Fruit fly (Drosophila melanogaster): ENCODE data around the gene CG4115.

dm6 chr3R:12329827-12330226 lies 30.0 kb upstream of the CG4115 start:
- TF ChIP-seq CG3032 (tag; optimal IDR thresholded peaks at IDR 0.05) (no peak), lz (GFP tag; optimal IDR thresholded peaks at IDR 0.05) (no peak), Lpt (GFP tag; optimal IDR thresholded peaks at IDR 0.05) (no peak), spab (GFP tag; optimal IDR thresholded peaks at IDR 0.05) (no peak), Ets21C (GFP tag; optimal IDR thresholded peaks at IDR 0.05) (no peak), cyc (GFP tag; optimal IDR thresholded peaks at IDR 0.05) (no peak), CG9139 (GFP tag; optimal IDR thresholded peaks at IDR 0.05) (no peak), CG8119 (GFP tag; IDR thresholded peaks at IDR 0.05) (no peak), CG11902 (GFP tag; optimal IDR thresholded peaks at IDR 0.05) (no peak)
